Worm (Caenorhabditis elegans) whole organism, young adult: ENCODE data around the gene Y45F10D.16.

Experiments
- B0035.1 ChIP-seq: sonication (generic microtip); optimal IDR thresholded peaks from 2 replicates; lab custom pipeline; 2016; ENCODE audit warnings: missing genetic modification characterization, mild to moderate bottlenecking, missing compliant biosample characterization, missing genotype, missing genetic modification reagents
- B0261.1 ChIP-seq: sonication (generic microtip); optimal IDR thresholded peaks from 2 replicates; lab custom pipeline; 2016; ENCODE audit warnings: mild to moderate bottlenecking, missing genetic modification characterization, moderate library complexity, missing compliant biosample characterization
- B0336.3 ChIP-seq: fragments of 200-800 bp; sonication (Bioruptor generic); IDR thresholded peaks from 2 replicates; pipeline ENCODE4 v1.3.6; 2022; ENCODE audit warnings: missing genetic modification characterization, missing compliant biosample characterization
- F33H1.4 ChIP-seq: fragments of 200-800 bp; sonication (Bioruptor generic); IDR thresholded peaks from 2 replicates; pipeline ENCODE4 v1.3.6; 2022; ENCODE audit warnings: missing genetic modification reagents, missing genetic modification characterization, missing compliant biosample characterization
- F39B2.1 ChIP-seq: fragments of 200-800 bp; sonication (Bioruptor generic); IDR thresholded peaks from 2 replicates; pipeline ENCODE4 v1.3.6; 2022; ENCODE audit warnings: missing genetic modification reagents, missing genetic modification characterization, missing compliant biosample characterization
- F52B5.7 ChIP-seq: sonication (generic microtip); optimal IDR thresholded peaks from 2 replicates; lab custom pipeline; 2016; ENCODE audit warnings: mild to moderate bottlenecking, missing genetic modification characterization, missing compliant biosample characterization
- F57A8.1 ChIP-seq: fragments of 200-800 bp; sonication (Bioruptor generic); optimal IDR thresholded peaks from 2 replicates; lab custom pipeline; 2018; ENCODE audit warnings: mild to moderate bottlenecking, missing genetic modification characterization, moderate library complexity, missing compliant biosample characterization
- K12H6.12 ChIP-seq: fragments of 200-800 bp; sonication (Bioruptor generic); optimal IDR thresholded peaks from 2 replicates; lab custom pipeline; 2018; ENCODE audit warnings: mild to moderate bottlenecking, missing genetic modification characterization, missing compliant biosample characterization
- Y53G8AR.9 ChIP-seq: fragments of 200-800 bp; sonication (Bioruptor generic); conservative IDR thresholded peaks from 2 replicates; pipeline ENCODE4 v1.3.6; 2022; ENCODE audit warnings: missing genetic modification reagents, missing genetic modification characterization, missing compliant biosample characterization
- Y67H2A.10 ChIP-seq: fragments of 200-800 bp; sonication (Bioruptor generic); conservative IDR thresholded peaks from 2 replicates; pipeline ENCODE4 v1.3.6; 2022; ENCODE audit warnings: missing genetic modification reagents, missing genetic modification characterization, missing compliant biosample characterization
- ZK185.1 ChIP-seq: sonication (generic microtip); optimal IDR thresholded peaks from 2 replicates; lab custom pipeline; 2016; ENCODE audit warnings: mild to moderate bottlenecking, missing genetic modification characterization, missing compliant biosample characterization; ENCODE audit not compliant: poor library complexity, severe bottlenecking
- aptf-3 ChIP-seq: fragments of 200-800 bp; sonication (Bioruptor generic); IDR thresholded peaks from 2 replicates; pipeline ENCODE4 v1.3.6; 2022; ENCODE audit warnings: missing genetic modification characterization, missing compliant biosample characterization
- attf-3 ChIP-seq: fragments of 200-800 bp; sonication (Bioruptor generic); conservative IDR thresholded peaks from 2 replicates; pipeline ENCODE4 v1.3.6; 2022; ENCODE audit warnings: missing genetic modification reagents, missing genetic modification characterization, missing compliant biosample characterization
- attf-5 ChIP-seq: fragments of 200-800 bp; sonication (Bioruptor generic); optimal IDR thresholded peaks from 2 replicates; lab custom pipeline; 2018; ENCODE audit warnings: mild to moderate bottlenecking, missing genetic modification characterization, missing compliant biosample characterization
- cebp-1 ChIP-seq, 2 experiments: fragments of 200-800 bp in 1 of 2; sonication (Bioruptor generic) in 1 of 2; sonication (generic microtip) in 1 of 2; IDR thresholded peaks in 1 of 2; optimal IDR thresholded peaks in 1 of 2; 2 replicates each; pipeline versions ENCODE4 v1.3.6 to Lab custom; 2017 to 2022; ENCODE audit warnings: missing compliant biosample characterization in 2 of 2, missing genetic modification characterization in 2 of 2, mild to moderate bottlenecking in 1 of 2, missing genetic modification reagents in 1 of 2, moderate library complexity in 1 of 2
- cebp-2 ChIP-seq: fragments of 200-800 bp; sonication (Bioruptor generic); IDR thresholded peaks from 2 replicates; pipeline ENCODE4 v1.3.6; 2022; ENCODE audit warnings: missing genetic modification characterization, missing compliant biosample characterization
- ceh-40 ChIP-seq: fragments of 200-800 bp; sonication (Bioruptor generic); IDR thresholded peaks from 2 replicates; pipeline ENCODE4 v1.3.6; 2022; ENCODE audit warnings: missing genetic modification characterization, missing compliant biosample characterization
- efl-1 ChIP-seq: fragments of 150-350 bp; optimal IDR thresholded peaks from 2 replicates; lab custom pipeline; 2014; ENCODE audit warnings: missing biosample characterization, missing genetic modification reagents, missing genetic modification characterization
- ets-4 ChIP-seq: fragments of 200-800 bp; sonication (Bioruptor generic); optimal IDR thresholded peaks from 2 replicates; lab custom pipeline; 2018; ENCODE audit warnings: mild to moderate bottlenecking, missing genetic modification characterization, missing compliant biosample characterization
- hmg-20 ChIP-seq: fragments of 200-800 bp; sonication (Bioruptor generic); IDR thresholded peaks from 2 replicates; pipeline ENCODE4 v1.3.6; 2022; ENCODE audit warnings: missing genetic modification reagents, missing genetic modification characterization, missing compliant biosample characterization
- lag-1 ChIP-seq: fragments of 200-800 bp; sonication (Bioruptor generic); IDR thresholded peaks from 2 replicates; pipeline ENCODE4 v1.3.6; 2022; ENCODE audit warnings: missing genetic modification reagents, missing genetic modification characterization, missing compliant biosample characterization
- let-607 ChIP-seq, 2 experiments: fragments of 200-800 bp in 1 of 2; sonication (Bioruptor generic) in 1 of 2; sonication (generic microtip) in 1 of 2; optimal IDR thresholded peaks; 2 replicates each; lab custom pipeline; 2016 to 2018; ENCODE audit warnings: mild to moderate bottlenecking in 2 of 2, missing compliant biosample characterization in 2 of 2, missing genetic modification characterization in 2 of 2, moderate library complexity in 2 of 2, missing genotype in 1 of 2
- lin-54 ChIP-seq: fragments of 200-800 bp; sonication (Bioruptor generic); optimal IDR thresholded peaks from 2 replicates; lab custom pipeline; 2018; ENCODE audit warnings: mild to moderate bottlenecking, missing genetic modification characterization, missing compliant biosample characterization
- madf-8 ChIP-seq: fragments of 200-800 bp; sonication (Bioruptor generic); conservative IDR thresholded peaks from 2 replicates; pipeline ENCODE4 v1.3.6; 2022; ENCODE audit warnings: missing genetic modification reagents, missing genetic modification characterization, missing compliant biosample characterization
- mel-28 ChIP-seq: sonication (generic microtip); optimal IDR thresholded peaks from 2 replicates; lab custom pipeline; 2016; ENCODE audit warnings: borderline replicate concordance, mild to moderate bottlenecking, missing genetic modification characterization, missing compliant biosample characterization
- nfyb-1 ChIP-seq: fragments of 200-800 bp; sonication (Bioruptor generic); IDR thresholded peaks from 2 replicates; pipeline ENCODE4 v1.3.6; 2022; ENCODE audit warnings: missing genetic modification reagents, missing genetic modification characterization, missing compliant biosample characterization
- nhr-27 ChIP-seq: fragments of 200-800 bp; sonication (Bioruptor generic); optimal IDR thresholded peaks from 2 replicates; lab custom pipeline; 2018; ENCODE audit warnings: mild to moderate bottlenecking, missing genetic modification characterization, moderate library complexity, missing compliant biosample characterization
- nhr-80 ChIP-seq: sonication (generic microtip); optimal IDR thresholded peaks from 2 replicates; lab custom pipeline; 2016; ENCODE audit warnings: missing genetic modification characterization, missing compliant biosample characterization
- rcor-1 ChIP-seq: fragments of 200-800 bp; sonication (Bioruptor generic); IDR thresholded peaks from 2 replicates; pipeline ENCODE4 v1.3.6; 2022; ENCODE audit warnings: missing genetic modification reagents, missing genetic modification characterization, missing compliant biosample characterization
- rpc-1 ChIP-seq, 2 experiments: fragments of 150-350 bp in 1 of 2; sonication (generic microtip) in 1 of 2; optimal IDR thresholded peaks; 2 replicates each; lab custom pipeline; 2014 to 2018; ENCODE audit warnings: missing biosample characterization in 1 of 2, missing genetic modification characterization in 1 of 2, missing genetic modification reagents in 1 of 2, missing genotype in 1 of 2
- snpc-1.1 ChIP-seq: sonication (generic microtip); optimal IDR thresholded peaks from 2 replicates; lab custom pipeline; 2017; ENCODE audit warnings: missing genetic modification characterization, mild to moderate bottlenecking, missing compliant biosample characterization, antibody characterized with exemption, moderate library complexity, missing genotype, missing genetic modification reagents; ENCODE audit not compliant: insufficient read depth
- snpc-3.4 ChIP-seq: sonication (generic microtip); optimal IDR thresholded peaks from 2 replicates; lab custom pipeline; 2017; ENCODE audit warnings: missing genetic modification characterization, mild to moderate bottlenecking, missing compliant biosample characterization, antibody characterized with exemption, moderate library complexity, missing genotype, missing genetic modification reagents
- zfh-2 ChIP-seq: fragments of 200-800 bp; sonication (Bioruptor generic); conservative IDR thresholded peaks from 2 replicates; pipeline ENCODE4 v1.3.6; 2022; ENCODE audit warnings: missing genetic modification reagents, missing genetic modification characterization, missing compliant biosample characterization
- ztf-18 ChIP-seq: sonication (generic microtip); optimal IDR thresholded peaks from 2 replicates; lab custom pipeline; 2016; ENCODE audit warnings: missing genotype, mild to moderate bottlenecking, missing genetic modification characterization, missing compliant biosample characterization
- ztf-26 ChIP-seq: sonication (generic microtip); optimal IDR thresholded peaks from 2 replicates; lab custom pipeline; 2017; ENCODE audit warnings: missing genetic modification characterization, missing compliant biosample characterization
- ztf-6 ChIP-seq: fragments of 200-800 bp; sonication (Bioruptor generic); IDR thresholded peaks from 2 replicates; pipeline ENCODE4 v1.3.6; 2022; ENCODE audit warnings: missing genetic modification reagents, missing genetic modification characterization, missing compliant biosample characterization

The Y45F10D.16 gene

DNA sequence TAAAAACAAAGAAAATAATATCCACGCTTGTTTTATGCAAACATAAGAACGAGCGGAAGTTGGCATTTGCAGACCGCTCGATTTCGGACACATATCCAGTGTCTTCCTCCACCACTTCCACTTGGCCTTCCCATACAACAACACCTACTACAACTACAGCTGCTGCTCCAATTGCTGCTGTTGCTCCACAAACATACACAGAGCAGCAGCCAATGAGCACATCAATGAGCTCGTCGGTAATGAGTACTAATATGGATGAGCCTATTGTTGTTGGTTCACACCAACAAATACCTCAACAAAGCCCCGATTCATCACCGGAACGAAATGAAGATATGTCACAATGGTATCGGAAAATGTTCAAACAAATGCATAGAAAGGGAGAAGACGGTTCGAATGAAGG is 20.6 kb upstream of the Y45F10D.16 start:
- TF ChIP-seq rpc-1 (optimal IDR thresholded peaks at IDR 0.05; lab: Kevin White, UChicago) (no peak), rpc-1 (tag; optimal IDR thresholded peaks at IDR 0.05; lab: Kevin White, UChicago) (no peak), cebp-2 (GFP tag; lab: Robert Waterston, UW) (no peak), mel-28 (tag; lab: Kevin White, UChicago) (no peak), cebp-1 (GFP tag; IDR thresholded peaks at IDR 0.05; lab: Robert Waterston, UW) (no peak), cebp-1 (tag; optimal IDR thresholded peaks at IDR 0.05; lab: Kevin White, UChicago) (no peak), Y53G8AR.9 (GFP tag; lab: Robert Waterston, UW) (no peak), B0261.1 (tag; lab: Kevin White, UChicago) (no peak), B0035.1 (tag; lab: Kevin White, UChicago) (no peak), ztf-18 (tag; lab: Kevin White, UChicago) (no peak), ets-4 (GFP tag; lab: Kevin White, UChicago) (no peak), lag-1 (GFP tag; lab: Robert Waterston, UW) (no peak), Y67H2A.10 (GFP tag; lab: Robert Waterston, UW) (no peak), hmg-20 (GFP tag; lab: Robert Waterston, UW) (no peak), nfyb-1 (GFP tag; lab: Robert Waterston, UW) (no peak), snpc-3.4 (tag; lab: Kevin White, UChicago) (no peak), lin-54 (no peak), nhr-80 (tag; lab: Kevin White, UChicago) (no peak)

ce11 chrIV:13763449-13763848 is 12.8 kb upstream of the Y45F10D.16 start:
- TF ChIP-seq snpc-1.1 (no peak), F52B5.7 (no peak), nhr-27 (tag; lab: Kevin White, UChicago) (no peak), attf-5 (no peak), madf-8 (GFP tag; lab: Robert Waterston, UW) (no peak), F57A8.1 (GFP tag; lab: Kevin White, UChicago) (no peak), F33H1.4 (GFP tag; lab: Robert Waterston, UW) (no peak), ztf-6 (no peak), let-607 (tag; optimal IDR thresholded peaks at IDR 0.05; lab: Kevin White, UChicago) (no peak), ztf-26 (tag; lab: Kevin White, UChicago) (no peak), ceh-40 (GFP tag; lab: Robert Waterston, UW) (no peak), efl-1 (no peak), B0336.3 (GFP tag; lab: Robert Waterston, UW) (no peak), K12H6.12 (no peak)

- no peak for TF ChIP-seq rcor-1 (GFP tag; lab: Robert Waterston, UW)
- TF ChIP-seq ZK185.1 = no peak
- no peak for TF ChIP-seq attf-3 (GFP tag; lab: Robert Waterston, UW)
- TF ChIP-seq ets-4 (GFP tag; lab: Kevin White, UChicago) = no peak
- TF ChIP-seq F39B2.1 (GFP tag; lab: Robert Waterston, UW) = no peak
- TF ChIP-seq F33H1.4 (GFP tag; lab: Robert Waterston, UW) = no peak
- no peak for TF ChIP-seq zfh-2 (GFP tag; lab: Robert Waterston, UW)
- TF ChIP-seq aptf-3 = no peak
- TF ChIP-seq, all 124 proteins: peak for 0
Measured at ce11 chrIV:13764708-13765107, 11.5 kb upstream of the Y45F10D.16 start.
